Worm (Caenorhabditis elegans): Measurements from ENCODE around the gene srb-5.

DNA sequence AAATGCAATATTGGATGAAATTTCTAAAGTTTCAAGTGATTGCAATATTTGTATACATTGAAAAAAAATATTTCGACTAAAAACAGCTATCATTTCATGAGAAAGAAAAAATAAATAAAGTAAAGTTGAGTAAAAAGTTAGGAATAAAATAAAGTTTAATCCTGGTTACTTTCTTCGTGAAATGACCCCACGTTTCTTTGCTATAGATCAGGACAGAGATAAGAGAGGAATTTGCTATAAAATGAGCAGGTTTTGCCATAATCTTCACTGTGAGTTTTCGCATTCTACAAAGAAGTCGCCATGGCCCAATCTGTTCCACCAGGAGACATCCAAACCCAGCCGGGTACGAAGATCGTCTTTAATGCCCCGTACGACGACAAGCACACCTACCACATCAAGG, 30.9 kb upstream of the srb-5 start, which contains the start of gene msp-49:
- TF ChIP-seq nhr-11 (tag; optimal IDR thresholded peaks at IDR 0.05) (no peak), mdl-1 (tag; optimal IDR thresholded peaks at IDR 0.05) (no peak), R02D3.7 (tag; optimal IDR thresholded peaks at IDR 0.05) (no peak), lin-39 (tag; optimal IDR thresholded peaks at IDR 0.05) (no peak), aly-2 (tag; optimal IDR thresholded peaks at IDR 0.05) (no peak), skn-1 (tag; optimal IDR thresholded peaks at IDR 0.05) (no peak), egl-27 (tag; optimal IDR thresholded peaks at IDR 0.05) (no peak), ztf-4 (tag; optimal IDR thresholded peaks at IDR 0.05) (no peak), ztf-11 (tag; optimal IDR thresholded peaks at IDR 0.05) (no peak), pha-4 (tag; optimal IDR thresholded peaks at IDR 0.05) (no peak), elt-3 (tag; optimal IDR thresholded peaks at IDR 0.05) (no peak), nhr-12 (tag; optimal IDR thresholded peaks at IDR 0.05) (no peak)
